Fruit fly (Drosophila melanogaster) whole organism, embryonic: ENCODE results near the gene CG5810.

Experiments
- Awh ChIP-seq: fragments of 200-800 bp; sonication (Bioruptor generic); IDR thresholded peaks from 2 replicates; pipeline ENCODE4, ENCODE4 v1.3.6; 2022; ENCODE audit warnings: missing biosample characterization, missing genetic modification characterization
- Bgb ChIP-seq: fragments of 200-800 bp; sonication (Bioruptor generic); IDR thresholded peaks from 2 replicates; pipeline ENCODE4 v1.3.6; 2022; ENCODE audit warnings: missing biosample characterization, missing genetic modification characterization; ENCODE audit not compliant: partially characterized antibody
- CG10431 ChIP-seq: fragments of 200-800 bp; sonication (Bioruptor generic); optimal IDR thresholded peaks from 3 replicates; lab custom pipeline; 2018; ENCODE audit warnings: missing biosample characterization, mild to moderate bottlenecking, missing genetic modification characterization
- CG10543 ChIP-seq: fragments of 200-800 bp; sonication (Bioruptor generic); optimal IDR thresholded peaks from 3 replicates; lab custom pipeline; 2017; ENCODE audit warnings: missing biosample characterization, mild to moderate bottlenecking, missing genetic modification characterization, moderate library complexity
- CG10654 ChIP-seq: fragments of 200-800 bp; sonication (Bioruptor generic); optimal IDR thresholded peaks from 2 replicates; lab custom pipeline; 2016; ENCODE audit warnings: missing biosample characterization, missing genetic modification characterization
- CG10979 ChIP-seq: fragments of 200-800 bp; sonication (Bioruptor generic); optimal IDR thresholded peaks from 2 replicates; lab custom pipeline; 2018; ENCODE audit warnings: missing biosample characterization, mild to moderate bottlenecking, missing genetic modification characterization, moderate library complexity
- CG11696 ChIP-seq: fragments of 200-800 bp; sonication (Bioruptor generic); IDR thresholded peaks from 2 replicates; pipeline ENCODE4 v1.3.6; 2022; ENCODE audit warnings: missing biosample characterization, missing genetic modification characterization
- CG12659 ChIP-seq: fragments of 200-800 bp; sonication (Bioruptor generic); optimal IDR thresholded peaks from 3 replicates; lab custom pipeline; 2017; ENCODE audit warnings: mild to moderate bottlenecking, missing biosample characterization, missing genetic modification reagents, missing genetic modification characterization
- CG12769 ChIP-seq: fragments of 200-800 bp; sonication (Bioruptor generic); optimal IDR thresholded peaks from 2 replicates; lab custom pipeline; 2019; ENCODE audit warnings: missing biosample characterization, mild to moderate bottlenecking, missing genetic modification characterization, moderate library complexity
- CG13894 ChIP-seq: fragments of 200-800 bp; sonication (Bioruptor generic); optimal IDR thresholded peaks from 3 replicates; lab custom pipeline; 2018; ENCODE audit warnings: missing biosample characterization, mild to moderate bottlenecking, missing genetic modification characterization, moderate library complexity
- CG17612 ChIP-seq: fragments of 200-800 bp; sonication (Bioruptor generic); IDR thresholded peaks from 2 replicates; pipeline ENCODE4 v1.3.6; 2022; ENCODE audit warnings: missing biosample characterization, missing genetic modification characterization
- CG18476 ChIP-seq: fragments of 200-800 bp; sonication (Bioruptor generic); optimal IDR thresholded peaks from 2 replicates; lab custom pipeline; 2016; ENCODE audit warnings: missing biosample characterization, mild to moderate bottlenecking, missing genetic modification characterization
- CG2712 ChIP-seq: fragments of 200-800 bp; optimal IDR thresholded peaks from 3 replicates; lab custom pipeline; 2019; ENCODE audit warnings: missing biosample characterization, mild to moderate bottlenecking, missing genetic modification characterization, moderate library complexity
- CG3726 ChIP-seq: fragments of 200-800 bp; sonication (Bioruptor generic); IDR thresholded peaks from 3 replicates; pipeline ENCODE4, ENCODE4 v1.3.6; 2022; ENCODE audit warnings: missing biosample characterization, missing genetic modification characterization
- CG3847 ChIP-seq: fragments of 200-800 bp; sonication (Bioruptor generic); IDR thresholded peaks from 2 replicates; pipeline ENCODE4 v1.3.6; 2022; ENCODE audit warnings: missing biosample characterization, missing genetic modification characterization
- CG6791 ChIP-seq: fragments of 200-800 bp; sonication (Bioruptor generic); IDR thresholded peaks from 3 replicates; pipeline ENCODE4 v1.3.6; 2022; ENCODE audit warnings: missing biosample characterization, missing genetic modification characterization; ENCODE audit not compliant: partially characterized antibody
- CG6813 ChIP-seq: fragments of 200-800 bp; sonication (Bioruptor generic); optimal IDR thresholded peaks from 2 replicates; lab custom pipeline; 2017; ENCODE audit warnings: missing biosample characterization, missing genetic modification characterization, mild to moderate bottlenecking, moderate library complexity, missing genetic modification reagents
- CG7556 ChIP-seq: fragments of 200-800 bp; sonication (Bioruptor generic); optimal IDR thresholded peaks from 2 replicates; lab custom pipeline; 2017; ENCODE audit warnings: missing biosample characterization, mild to moderate bottlenecking, missing genetic modification characterization
- CG9437 ChIP-seq: fragments of 200-800 bp; sonication (Bioruptor generic); optimal IDR thresholded peaks from 2 replicates; lab custom pipeline; 2018; ENCODE audit warnings: missing biosample characterization, mild to moderate bottlenecking, missing genetic modification characterization
- CG9932 ChIP-seq: fragments of 200-800 bp; sonication (Bioruptor generic); IDR thresholded peaks from 2 replicates; pipeline ENCODE4 v1.3.6; 2022; ENCODE audit warnings: missing biosample characterization, missing genetic modification characterization
- Eip74EF ChIP-seq, 2 experiments: fragments of 200-800 bp in 1 of 2; fragments of >200 bp in 1 of 2; sonication (Bioruptor generic) in 1 of 2; optimal IDR thresholded peaks; 2 replicates each; lab custom pipeline; 2017 to 2019; ENCODE audit warnings: missing biosample characterization in 2 of 2, missing genetic modification characterization in 2 of 2, mild to moderate bottlenecking in 1 of 2, moderate library complexity in 1 of 2
- Fer2 ChIP-seq: fragments of 200-800 bp; sonication (Bioruptor generic); optimal IDR thresholded peaks from 2 replicates; lab custom pipeline; 2018; ENCODE audit warnings: missing biosample characterization, mild to moderate bottlenecking, missing genetic modification characterization, moderate library complexity
- H15 ChIP-seq: fragments of 200-800 bp; sonication (Bioruptor generic); IDR thresholded peaks from 3 replicates; pipeline ENCODE4 v1.3.6; 2022; ENCODE audit warnings: missing biosample characterization, missing genetic modification characterization
- HLH54F ChIP-seq: fragments of 200-800 bp; sonication (Bioruptor generic); optimal IDR thresholded peaks from 3 replicates; lab custom pipeline; 2016; ENCODE audit warnings: missing biosample characterization, missing genetic modification characterization
- Lpt ChIP-seq: fragments of >200 bp; optimal IDR thresholded peaks from 2 replicates; lab custom pipeline; 2018; ENCODE audit warnings: missing biosample characterization, missing genetic modification characterization
- Max ChIP-seq: fragments of 200-800 bp; sonication (Bioruptor generic); optimal IDR thresholded peaks from 2 replicates; lab custom pipeline; 2016; ENCODE audit warnings: missing biosample characterization, mild to moderate bottlenecking, missing genetic modification characterization
- Myb ChIP-seq: fragments of 200-800 bp; sonication (Bioruptor generic); optimal IDR thresholded peaks from 2 replicates; lab custom pipeline; 2016; ENCODE audit warnings: missing biosample characterization, missing genetic modification characterization
- Oaz ChIP-seq: fragments of 200-800 bp; sonication (Bioruptor generic); IDR thresholded peaks from 2 replicates; pipeline ENCODE4 v1.3.6; 2022; ENCODE audit warnings: missing biosample characterization, missing genetic modification characterization
- Optix ChIP-seq: fragments of 200-800 bp; sonication (Bioruptor generic); IDR thresholded peaks from 3 replicates; pipeline ENCODE4 v1.3.6; 2022; ENCODE audit warnings: missing biosample characterization, missing genetic modification characterization
- Pdp1 ChIP-seq, 2 experiments: fragments of 200-800 bp; sonication (Bioruptor generic); optimal IDR thresholded peaks; 3 replicates each; lab custom pipeline; 2016; ENCODE audit warnings: missing biosample characterization in 2 of 2, missing genetic modification characterization in 2 of 2, mild to moderate bottlenecking in 1 of 2, moderate library complexity in 1 of 2
- al ChIP-seq: fragments of 200-800 bp; sonication (Bioruptor generic); IDR thresholded peaks from 2 replicates; pipeline ENCODE4 v1.3.6; 2022; ENCODE audit warnings: missing biosample characterization, missing genetic modification characterization
- bsh ChIP-seq, 2 experiments: fragments of 200-800 bp; sonication (Bioruptor generic); optimal IDR thresholded peaks; 2 replicates each; lab custom pipeline; 2017 to 2018; ENCODE audit warnings: mild to moderate bottlenecking in 2 of 2, missing biosample characterization in 2 of 2, missing genetic modification characterization in 2 of 2, moderate library complexity in 1 of 2
- cato ChIP-seq: fragments of 200-800 bp; sonication (Bioruptor generic); optimal IDR thresholded peaks from 2 replicates; lab custom pipeline; 2016; ENCODE audit warnings: missing biosample characterization, missing genetic modification characterization, borderline replicate concordance
- cg ChIP-seq: fragments of 200-800 bp; sonication (Bioruptor generic); optimal IDR thresholded peaks from 3 replicates; lab custom pipeline; 2019; ENCODE audit warnings: missing biosample characterization, mild to moderate bottlenecking, missing genetic modification characterization, moderate library complexity
- eve ChIP-seq, 2 experiments: fragments of >200 bp; optimal IDR thresholded peaks; 2 replicates each; lab custom pipeline; 2017; ENCODE audit warnings: missing biosample characterization in 2 of 2, missing genetic modification characterization in 2 of 2
- gfzf ChIP-seq: fragments of 200-800 bp; sonication (Bioruptor generic); optimal IDR thresholded peaks from 2 replicates; lab custom pipeline; 2016; ENCODE audit warnings: missing biosample characterization, mild to moderate bottlenecking, missing genetic modification characterization, moderate library complexity
- insv ChIP-seq, 2 experiments: fragments of 200-800 bp; sonication (Bioruptor generic); optimal IDR thresholded peaks; 3 replicates each; lab custom pipeline; 2016 to 2018; ENCODE audit warnings: missing biosample characterization in 2 of 2, missing genetic modification characterization in 2 of 2
- jing ChIP-seq: fragments of 200-800 bp; sonication (Bioruptor generic); optimal IDR thresholded peaks from 2 replicates; lab custom pipeline; 2018; ENCODE audit warnings: missing biosample characterization, mild to moderate bottlenecking, missing genetic modification characterization
- klu ChIP-seq: fragments of 200-800 bp; sonication (Bioruptor generic); IDR thresholded peaks from 2 replicates; pipeline ENCODE4 v1.3.6; 2022; ENCODE audit warnings: missing biosample characterization, missing genetic modification characterization
- lilli ChIP-seq: fragments of 200-800 bp; sonication (Bioruptor generic); optimal IDR thresholded peaks from 3 replicates; lab custom pipeline; 2016; ENCODE audit warnings: missing biosample characterization, missing genetic modification characterization
- lov ChIP-seq, 2 experiments: fragments of 200-800 bp in 1 of 2; fragments of >200 bp in 1 of 2; sonication (Bioruptor generic) in 1 of 2; IDR thresholded peaks in 1 of 2; optimal IDR thresholded peaks in 1 of 2; 2 replicates in 1 of 2; 3 replicates in 1 of 2; pipeline versions ENCODE4 v1.3.6 to Lab custom; 2017 to 2022; ENCODE audit warnings: missing biosample characterization in 1 of 2, missing genetic modification characterization in 1 of 2
- mam ChIP-seq: fragments of 200-800 bp; sonication (Bioruptor generic); optimal IDR thresholded peaks from 3 replicates; lab custom pipeline; 2016; ENCODE audit warnings: missing biosample characterization, missing genetic modification characterization
- oc ChIP-seq: fragments of 200-800 bp; sonication (Bioruptor generic); optimal IDR thresholded peaks from 2 replicates; lab custom pipeline; 2018; ENCODE audit warnings: missing biosample characterization, mild to moderate bottlenecking, missing genetic modification characterization, moderate library complexity
- peb ChIP-seq: fragments of 200-800 bp; sonication (Bioruptor generic); IDR thresholded peaks from 2 replicates; pipeline ENCODE4 v1.3.6; 2022; ENCODE audit warnings: missing biosample characterization, missing genetic modification characterization
- seq ChIP-seq: fragments of 200-800 bp; sonication (Bioruptor generic); IDR thresholded peaks from 2 replicates; pipeline ENCODE4 v1.3.6; 2022; ENCODE audit warnings: missing biosample characterization, missing genetic modification characterization
- sr ChIP-seq: fragments of 200-800 bp; sonication (Bioruptor generic); IDR thresholded peaks from 3 replicates; pipeline ENCODE4 v1.3.6; 2022; ENCODE audit warnings: missing biosample characterization, missing genetic modification characterization
- ttk ChIP-seq: fragments of 200-800 bp; sonication (Bioruptor generic); IDR thresholded peaks from 2 replicates; pipeline ENCODE4 v2.1.2; 2022; ENCODE audit warnings: missing biosample characterization, missing genetic modification characterization
- wor ChIP-seq: fragments of 200-800 bp; sonication (Bioruptor generic); IDR thresholded peaks from 2 replicates; pipeline ENCODE4 v1.3.6; 2022; ENCODE audit warnings: missing biosample characterization, missing genetic modification characterization
- zfh2 ChIP-seq: fragments of 200-800 bp; sonication (Bioruptor generic); optimal IDR thresholded peaks from 2 replicates; lab custom pipeline; 2016; ENCODE audit warnings: missing biosample characterization, missing genetic modification characterization

The CG5810 gene

DNA sequence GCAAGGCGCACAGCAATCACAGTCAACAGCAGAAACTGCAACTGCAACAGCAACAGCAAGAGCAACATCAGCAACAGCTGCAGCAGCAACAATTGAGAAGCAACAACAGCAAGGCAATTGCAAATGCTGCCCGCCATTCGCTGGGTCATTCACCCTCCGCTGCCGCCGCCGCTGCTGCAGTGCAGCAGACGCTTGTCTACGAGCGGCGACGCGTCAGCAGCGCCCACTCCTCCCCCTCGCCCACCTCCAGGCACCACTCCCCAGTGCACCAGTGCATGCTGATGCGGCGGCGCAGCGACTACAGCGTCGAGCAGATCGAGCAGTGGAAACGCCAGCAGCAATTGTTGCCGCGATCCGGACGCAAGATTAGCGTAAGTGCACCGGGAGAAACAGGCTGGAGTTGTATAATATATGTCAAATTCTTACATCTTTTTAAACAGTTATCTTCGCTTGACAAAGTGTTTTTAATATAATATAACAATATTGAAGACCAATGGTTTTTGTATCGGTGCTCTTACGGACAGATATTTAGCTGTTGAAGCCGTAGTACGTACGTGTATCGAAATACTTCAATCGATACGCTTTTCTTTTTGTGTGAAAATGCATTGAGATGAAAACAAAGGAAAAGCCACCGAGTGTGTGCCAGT lies 42.2 kb downstream of the CG5810 start (continued):
- no peak for TF ChIP-seq CG2712 (tag; lab: Kevin White, UChicago)
- no peak for TF ChIP-seq seq (GFP tag; lab: Robert Waterston, UW)
- no peak for TF ChIP-seq cg (GFP tag; lab: Kevin White, UChicago)
- TF ChIP-seq Awh (GFP tag; lab: Robert Waterston, UW), result 0 out of 2 replicates have a peak, but pooled peaks have one; percentile 35
- TF ChIP-seq sr (GFP tag; lab: Robert Waterston, UW), result no peak
- no peak for TF ChIP-seq al (GFP tag; lab: Robert Waterston, UW)
- no peak; the same call in 1 of the 2 replicates for TF ChIP-seq wor (GFP tag; lab: Robert Waterston, UW)
- TF ChIP-seq Pdp1 (GFP tag; optimal IDR thresholded peaks at IDR 0.05; lab: Kevin White, UChicago), result peak in 1 of 2 experiments; percentile 41
- no peak for TF ChIP-seq CG6813
- peak; percentile 4 for TF ChIP-seq Max (GFP tag; lab: Kevin White, UChicago)
- TF ChIP-seq eve (GFP tag; optimal IDR thresholded peaks at IDR 0.05; lab: Kevin White, UChicago), result no peak
- no peak for TF ChIP-seq gfzf (GFP tag; lab: Kevin White, UChicago)
- TF ChIP-seq CG6791 (GFP tag; lab: Robert Waterston, UW), result no peak
- TF ChIP-seq H15, result peak; percentile 50; the same call in 1 of the 3 replicates
- TF ChIP-seq cato (GFP tag; lab: Kevin White, UChicago), result no peak
- no peak for TF ChIP-seq CG10654
- TF ChIP-seq CG9437 (GFP tag; lab: Kevin White, UChicago), result peak; percentile 51
- no peak for TF ChIP-seq Lpt (GFP tag; lab: Kevin White, UChicago)
- peak; percentile 60 for TF ChIP-seq CG7556
- no peak for TF ChIP-seq Fer2
- no peak for TF ChIP-seq CG17612 (GFP tag; lab: Robert Waterston, UW)
- no peak for TF ChIP-seq Optix (GFP tag; lab: Robert Waterston, UW)
- no peak for TF ChIP-seq CG11696
- TF ChIP-seq lov (optimal IDR thresholded peaks at IDR 0.05; lab: Kevin White, UChicago), result no peak
- peak; percentile 61; the same call in 1 of the 3 replicates for TF ChIP-seq lov (GFP tag; IDR thresholded peaks at IDR 0.05; lab: Robert Waterston, UW)
- no peak for TF ChIP-seq klu (GFP tag; lab: Robert Waterston, UW)
- peak; percentile 54 to 67 for TF ChIP-seq bsh (GFP tag; optimal IDR thresholded peaks at IDR 0.05; lab: Kevin White, UChicago)
- TF ChIP-seq insv (GFP tag; optimal IDR thresholded peaks at IDR 0.05; lab: Kevin White, UChicago), result no peak
- peak; percentile 58 for TF ChIP-seq CG10979 (tag; lab: Kevin White, UChicago)
- no peak for TF ChIP-seq mam (GFP tag; lab: Kevin White, UChicago)
- TF ChIP-seq CG18476, result peak; percentile 13
- TF ChIP-seq CG10431, result peak; percentile 11
- TF ChIP-seq CG12659, result peak; percentile 24
- no peak for TF ChIP-seq lilli (GFP tag; lab: Kevin White, UChicago)
- TF ChIP-seq CG3847 (GFP tag; lab: Robert Waterston, UW), result no peak
- no peak for TF ChIP-seq peb (GFP tag; lab: Robert Waterston, UW)
- TF ChIP-seq CG3726, result no peak
- no peak for TF ChIP-seq CG10543 (GFP tag; lab: Kevin White, UChicago)
- no peak for TF ChIP-seq Bgb (GFP tag; lab: Robert Waterston, UW)
- peak; percentile 18 for TF ChIP-seq jing (GFP tag; lab: Kevin White, UChicago)
- TF ChIP-seq Eip74EF (GFP tag; optimal IDR thresholded peaks at IDR 0.05; lab: Kevin White, UChicago), result peak in 1 of 2 experiments; percentile 40
- TF ChIP-seq CG9932 (GFP tag; lab: Robert Waterston, UW), result no peak; the same call in 1 of the 2 replicates
- peak; percentile 55 for TF ChIP-seq oc
- TF ChIP-seq ttk, result peak; percentile 42
- no peak for TF ChIP-seq Myb (GFP tag; lab: Kevin White, UChicago)
- no peak for TF ChIP-seq zfh2
- TF ChIP-seq Oaz (GFP tag; lab: Robert Waterston, UW), result no peak
- TF ChIP-seq CG13894 (tag; lab: Kevin White, UChicago), result no peak
- TF ChIP-seq CG12769 (tag; lab: Kevin White, UChicago), result no peak
- no peak for TF ChIP-seq HLH54F
